Fruit fly (Drosophila melanogaster) whole organism, embryonic: ENCODE results near the gene CG10628.
A peak's percentile ranks its signal among the peaks of the same experiment; 100 is the strongest.

Experiments
- Atf-2 ChIP-seq: fragments of 200-800 bp; sonication (Bioruptor generic); optimal IDR thresholded peaks from 2 replicates; lab custom pipeline; 2016; ENCODE audit warnings: missing biosample characterization, missing genetic modification characterization
- Atf6 ChIP-seq: fragments of 200-800 bp; sonication (Bioruptor generic); IDR thresholded peaks from 2 replicates; pipeline ENCODE4 v1.3.6; 2022; ENCODE audit warnings: missing biosample characterization, missing genetic modification characterization
- C15 ChIP-seq: fragments of 200-800 bp; sonication (Bioruptor generic); IDR thresholded peaks from 3 replicates; pipeline ENCODE4 v1.3.6; 2022; ENCODE audit warnings: missing biosample characterization, missing genetic modification characterization
- CG13894 ChIP-seq: fragments of 200-800 bp; sonication (Bioruptor generic); optimal IDR thresholded peaks from 3 replicates; lab custom pipeline; 2018; ENCODE audit warnings: missing biosample characterization, mild to moderate bottlenecking, missing genetic modification characterization, moderate library complexity
- CG15514 ChIP-seq: fragments of 200-800 bp; sonication (Bioruptor generic); optimal IDR thresholded peaks from 3 replicates; lab custom pipeline; 2017; ENCODE audit warnings: missing biosample characterization, missing genetic modification characterization, mild to moderate bottlenecking, moderate library complexity, missing genetic modification reagents
- CG16863 ChIP-seq: fragments of 200-800 bp; sonication (Bioruptor generic); optimal IDR thresholded peaks from 3 replicates; lab custom pipeline; 2016; ENCODE audit warnings: missing biosample characterization, missing genetic modification characterization
- CG17328 ChIP-seq: fragments of 200-800 bp; sonication (Bioruptor generic); IDR thresholded peaks from 2 replicates; pipeline ENCODE4 v1.3.6; 2022; ENCODE audit warnings: missing biosample characterization, missing genetic modification characterization
- CG17568 ChIP-seq: fragments of 200-800 bp; sonication (Bioruptor generic); optimal IDR thresholded peaks from 2 replicates; lab custom pipeline; 2018; ENCODE audit warnings: missing biosample characterization, mild to moderate bottlenecking, missing genetic modification characterization, moderate library complexity
- CG17912 ChIP-seq: fragments of 200-800 bp; sonication (Bioruptor generic); optimal IDR thresholded peaks from 2 replicates; lab custom pipeline; 2018; ENCODE audit warnings: missing biosample characterization, mild to moderate bottlenecking, missing genetic modification characterization
- CG2889 ChIP-seq: fragments of 200-800 bp; sonication (Bioruptor generic); IDR thresholded peaks from 3 replicates; pipeline ENCODE4 v1.3.6; 2022; ENCODE audit warnings: missing biosample characterization, missing genetic modification characterization
- CG31441 ChIP-seq: fragments of 200-800 bp; sonication (Bioruptor generic); IDR thresholded peaks from 2 replicates; pipeline ENCODE4 v1.3.6; 2022; ENCODE audit warnings: missing biosample characterization, missing genetic modification characterization
- CG32532 ChIP-seq: fragments of 200-800 bp; sonication (Bioruptor generic); IDR thresholded peaks from 2 replicates; pipeline ENCODE4 v1.3.6; 2022; ENCODE audit warnings: missing biosample characterization, missing genetic modification characterization
- CG32767 ChIP-seq: fragments of 200-800 bp; sonication (Bioruptor generic); IDR thresholded peaks from 2 replicates; pipeline ENCODE4 v1.3.6; 2022; ENCODE audit warnings: missing biosample characterization, missing genetic modification characterization
- CG43689 ChIP-seq: fragments of 200-800 bp; sonication (Bioruptor generic); IDR thresholded peaks from 2 replicates; pipeline ENCODE4 v1.3.6; 2022; ENCODE audit warnings: missing biosample characterization, missing genetic modification characterization
- CG7928 ChIP-seq: fragments of 200-800 bp; sonication (Bioruptor generic); optimal IDR thresholded peaks from 2 replicates; lab custom pipeline; 2017; ENCODE audit warnings: missing biosample characterization, mild to moderate bottlenecking, missing genetic modification characterization
- CkIIα-i1 ChIP-seq: fragments of 200-800 bp; sonication (Bioruptor generic); IDR thresholded peaks from 2 replicates; pipeline ENCODE4 v1.3.6; 2022; ENCODE audit warnings: missing biosample characterization, missing genetic modification characterization
- Dbx ChIP-seq: fragments of 200-800 bp; sonication (Bioruptor generic); IDR thresholded peaks from 3 replicates; pipeline ENCODE4 v1.3.6; 2022; ENCODE audit warnings: missing biosample characterization, missing genetic modification characterization
- Deaf1 ChIP-seq: fragments of 200-800 bp; optimal IDR thresholded peaks from 3 replicates; lab custom pipeline; 2019; ENCODE audit warnings: missing biosample characterization, mild to moderate bottlenecking, missing genetic modification characterization, moderate library complexity
- Dll ChIP-seq: fragments of 200-800 bp; sonication (Bioruptor generic); IDR thresholded peaks from 4 replicates; pipeline ENCODE4 v1.3.6; 2022; ENCODE audit warnings: missing biosample characterization, missing genetic modification characterization; ENCODE audit not compliant: partially characterized antibody
- Lhr ChIP-seq: fragments of 200-800 bp; sonication (Bioruptor generic); optimal IDR thresholded peaks from 3 replicates; lab custom pipeline; 2017; ENCODE audit warnings: mild to moderate bottlenecking, missing biosample characterization, missing genetic modification reagents, missing genetic modification characterization
- Lim3 ChIP-seq: fragments of 200-800 bp; sonication (Bioruptor generic); IDR thresholded peaks from 2 replicates; pipeline ENCODE4 v1.3.6; 2022; ENCODE audit warnings: missing biosample characterization, missing genetic modification characterization
- MBD-R2 ChIP-seq: fragments of 200-800 bp; sonication (Bioruptor generic); IDR thresholded peaks from 2 replicates; pipeline ENCODE4 v1.3.6; 2022; ENCODE audit warnings: missing biosample characterization, missing genetic modification characterization
- Mes4 ChIP-seq: fragments of 200-800 bp; sonication (Bioruptor generic); optimal IDR thresholded peaks from 2 replicates; lab custom pipeline; 2016; ENCODE audit warnings: missing biosample characterization, missing genetic modification characterization
- Ravus ChIP-seq: fragments of 200-800 bp; sonication (Bioruptor generic); IDR thresholded peaks from 2 replicates; pipeline ENCODE4 v1.3.6; 2022; ENCODE audit warnings: missing biosample characterization, missing genetic modification characterization
- Scr ChIP-seq: fragments of 200-800 bp; sonication (Bioruptor generic); IDR thresholded peaks from 2 replicates; pipeline ENCODE4 v1.3.6; 2022; ENCODE audit warnings: missing biosample characterization, missing genetic modification characterization; ENCODE audit not compliant: partially characterized antibody
- TFAM ChIP-seq: fragments of 200-800 bp; sonication (Bioruptor generic); optimal IDR thresholded peaks from 2 replicates; lab custom pipeline; 2017; ENCODE audit warnings: missing biosample characterization, missing genetic modification characterization, inconsistent platforms
- Taf1 ChIP-seq: fragments of 200-800 bp; sonication (Bioruptor generic); IDR thresholded peaks from 2 replicates; pipeline ENCODE4 v1.3.6; 2022; ENCODE audit warnings: missing biosample characterization, missing genetic modification characterization
- bcd ChIP-seq: fragments of 200-800 bp; sonication (Bioruptor generic); optimal IDR thresholded peaks from 2 replicates; lab custom pipeline; 2017; ENCODE audit warnings: missing biosample characterization, mild to moderate bottlenecking, missing genetic modification characterization
- chif ChIP-seq, 2 experiments: fragments of 200-800 bp; sonication (Bioruptor generic); optimal IDR thresholded peaks; 3 replicates each; lab custom pipeline; 2016; ENCODE audit warnings: missing biosample characterization in 2 of 2, missing genetic modification characterization in 2 of 2
- chinmo ChIP-seq: fragments of 200-800 bp; sonication (Bioruptor generic); IDR thresholded peaks from 4 replicates; pipeline ENCODE4 v1.3.6; 2022; ENCODE audit warnings: missing biosample characterization, missing genetic modification characterization; ENCODE audit not compliant: partially characterized antibody
- fru ChIP-seq: fragments of >200 bp; optimal IDR thresholded peaks from 2 replicates; lab custom pipeline; 2017
- grn ChIP-seq: fragments of 200-800 bp; sonication (Bioruptor generic); optimal IDR thresholded peaks from 3 replicates; lab custom pipeline; 2017; ENCODE audit warnings: missing biosample characterization, missing genetic modification characterization
- hbn ChIP-seq: fragments of 200-800 bp; sonication (Bioruptor generic); IDR thresholded peaks from 2 replicates; pipeline ENCODE4 v1.3.6; 2022; ENCODE audit warnings: missing biosample characterization, missing genetic modification characterization; ENCODE audit not compliant: partially characterized antibody
- jigr1 ChIP-seq: fragments of 200-800 bp; sonication (Bioruptor generic); IDR thresholded peaks from 3 replicates; pipeline ENCODE4 v1.3.6; 2022; ENCODE audit warnings: missing biosample characterization, missing genetic modification characterization
- jing ChIP-seq: fragments of 200-800 bp; sonication (Bioruptor generic); optimal IDR thresholded peaks from 2 replicates; lab custom pipeline; 2018; ENCODE audit warnings: missing biosample characterization, mild to moderate bottlenecking, missing genetic modification characterization
- lmd ChIP-seq: fragments of 200-800 bp; sonication (Bioruptor generic); IDR thresholded peaks from 2 replicates; pipeline ENCODE4 v1.3.6; 2022; ENCODE audit warnings: missing biosample characterization, missing genetic modification characterization
- lov ChIP-seq, 2 experiments: fragments of 200-800 bp in 1 of 2; fragments of >200 bp in 1 of 2; sonication (Bioruptor generic) in 1 of 2; IDR thresholded peaks in 1 of 2; optimal IDR thresholded peaks in 1 of 2; 2 replicates in 1 of 2; 3 replicates in 1 of 2; pipeline versions ENCODE4 v1.3.6 to Lab custom; 2017 to 2022; ENCODE audit warnings: missing biosample characterization in 1 of 2, missing genetic modification characterization in 1 of 2
- maf-S ChIP-seq: fragments of 200-800 bp; sonication (Bioruptor generic); optimal IDR thresholded peaks from 2 replicates; lab custom pipeline; 2016; ENCODE audit warnings: missing biosample characterization, missing genetic modification characterization
- mirr ChIP-seq: fragments of 200-800 bp; sonication (Bioruptor generic); optimal IDR thresholded peaks from 3 replicates; lab custom pipeline; 2018; ENCODE audit warnings: missing biosample characterization, mild to moderate bottlenecking, missing genetic modification characterization
- mld ChIP-seq: fragments of 200-800 bp; sonication (Bioruptor generic); IDR thresholded peaks from 3 replicates; pipeline ENCODE4 v1.3.6; 2022; ENCODE audit warnings: missing biosample characterization, missing genetic modification characterization; ENCODE audit not compliant: partially characterized antibody
- nerfin-2 ChIP-seq: fragments of 200-800 bp; sonication (Bioruptor generic); IDR thresholded peaks from 2 replicates; pipeline ENCODE4 v1.3.6; 2022; ENCODE audit warnings: missing biosample characterization, missing genetic modification characterization; ENCODE audit not compliant: partially characterized antibody
- nmo ChIP-seq: fragments of 200-800 bp; sonication (Bioruptor generic); optimal IDR thresholded peaks from 2 replicates; lab custom pipeline; 2018; ENCODE audit warnings: missing biosample characterization, mild to moderate bottlenecking, missing genetic modification characterization, moderate library complexity
- pb ChIP-seq: fragments of 200-800 bp; sonication (Bioruptor generic); optimal IDR thresholded peaks from 3 replicates; lab custom pipeline; 2016; ENCODE audit warnings: missing biosample characterization, missing genetic modification characterization
- scrt ChIP-seq: fragments of 200-800 bp; sonication (Bioruptor generic); optimal IDR thresholded peaks from 2 replicates; lab custom pipeline; 2018; ENCODE audit warnings: missing biosample characterization, mild to moderate bottlenecking, missing genetic modification characterization, moderate library complexity
- slbo ChIP-seq: fragments of 200-800 bp; sonication (Bioruptor generic); IDR thresholded peaks from 2 replicates; pipeline ENCODE4 v1.3.6; 2022; ENCODE audit warnings: missing biosample characterization, missing genetic modification characterization
- so ChIP-seq: fragments of 200-800 bp; sonication (Bioruptor generic); IDR thresholded peaks from 3 replicates; pipeline ENCODE4 v1.3.6; 2022; ENCODE audit warnings: missing biosample characterization, missing genetic modification characterization
- sob ChIP-seq: fragments of 200-800 bp; sonication (Bioruptor generic); IDR thresholded peaks from 2 replicates; pipeline ENCODE4 v1.3.6; 2022; ENCODE audit warnings: missing biosample characterization, missing genetic modification characterization
- tgo ChIP-seq: fragments of 200-800 bp; sonication (Bioruptor generic); IDR thresholded peaks from 3 replicates; pipeline ENCODE4 v1.3.6; 2022; ENCODE audit warnings: missing biosample characterization, missing genetic modification characterization

Gene CG10628

dm6 chr2L:19755015-19755414 lies 3.4 kb downstream of the CG10628 start:
- TF ChIP-seq lmd (GFP tag; lab: Robert Waterston, UW) (no peak), Taf1 (GFP tag; lab: Robert Waterston, UW) (no peak), so (GFP tag; lab: Robert Waterston, UW) (0 out of 3 replicates have a peak, but pooled peaks have one; percentile 24), maf-S (GFP tag; lab: Kevin White, UChicago) (no peak), Dll (GFP tag; lab: Robert Waterston, UW) (no peak), C15 (GFP tag; lab: Robert Waterston, UW) (no peak), MBD-R2 (0 out of 2 replicates have a peak, but pooled peaks have one; percentile 7), CG16863 (GFP tag; lab: Kevin White, UChicago) (no peak), Lhr (GFP tag; lab: Kevin White, UChicago) (no peak), sob (GFP tag; lab: Robert Waterston, UW) (no peak), fru (lab: Kevin White, UChicago) (no peak), lov (optimal IDR thresholded peaks at IDR 0.05; lab: Kevin White, UChicago) (no peak), lov (GFP tag; IDR thresholded peaks at IDR 0.05; lab: Robert Waterston, UW) (0 out of 3 replicates have a peak, but pooled peaks have one; percentile 48), CG43689 (GFP tag; lab: Robert Waterston, UW) (no peak), CG7928 (GFP tag; lab: Kevin White, UChicago) (no peak), CG15514 (GFP tag; lab: Kevin White, UChicago) (peak; percentile 89), hbn (GFP tag; lab: Robert Waterston, UW) (no peak), CG17912 (GFP tag; lab: Kevin White, UChicago) (no peak), pb (no peak), Deaf1 (tag; lab: Kevin White, UChicago) (peak; percentile 96), Dbx (GFP tag; lab: Robert Waterston, UW) (0 out of 3 replicates have a peak, but pooled peaks have one; percentile 38), Lim3 (GFP tag; lab: Robert Waterston, UW) (no peak), mirr (peak; percentile 17), mld (GFP tag; lab: Robert Waterston, UW) (no peak), Ravus (GFP tag; lab: Robert Waterston, UW) (no peak), chif (GFP tag; optimal IDR thresholded peaks at IDR 0.05; lab: Kevin White, UChicago) (no peak), Atf6 (GFP tag; lab: Robert Waterston, UW) (peak; percentile 29; the same call in 1 of the 2 replicates), nmo (no peak), nerfin-2 (no peak), tgo (GFP tag; lab: Robert Waterston, UW) (no peak), scrt (no peak), jigr1 (GFP tag; lab: Robert Waterston, UW) (no peak), chinmo (peak; percentile 84; the same call in 2 of the 4 replicates), slbo (GFP tag; lab: Robert Waterston, UW) (0 out of 2 replicates have a peak, but pooled peaks have one; percentile 6), CG2889 (no peak), CG17328 (no peak), bcd (GFP tag; lab: Kevin White, UChicago) (no peak), Atf-2 (GFP tag; lab: Kevin White, UChicago) (no peak), CG32767 (GFP tag; lab: Robert Waterston, UW) (peak; percentile 67; the same call in 1 of the 2 replicates), CG32532 (GFP tag; lab: Robert Waterston, UW) (peak; percentile 44; the same call in 1 of the 2 replicates), Mes4 (GFP tag; lab: Kevin White, UChicago) (no peak), CG13894 (tag; lab: Kevin White, UChicago) (peak; percentile 99), Scr (GFP tag; lab: Robert Waterston, UW) (no peak), jing (GFP tag; lab: Kevin White, UChicago) (no peak), CG31441 (GFP tag; lab: Robert Waterston, UW) (no peak), TFAM (GFP tag; lab: Kevin White, UChicago) (no peak), CkIIα-i1 (GFP tag; lab: Robert Waterston, UW) (no peak), CG17568 (GFP tag; lab: Kevin White, UChicago) (no peak), grn (no peak)
